Fruit fly (Drosophila melanogaster): ENCODE data around the gene CG16781.

The CG16781 gene

DNA sequence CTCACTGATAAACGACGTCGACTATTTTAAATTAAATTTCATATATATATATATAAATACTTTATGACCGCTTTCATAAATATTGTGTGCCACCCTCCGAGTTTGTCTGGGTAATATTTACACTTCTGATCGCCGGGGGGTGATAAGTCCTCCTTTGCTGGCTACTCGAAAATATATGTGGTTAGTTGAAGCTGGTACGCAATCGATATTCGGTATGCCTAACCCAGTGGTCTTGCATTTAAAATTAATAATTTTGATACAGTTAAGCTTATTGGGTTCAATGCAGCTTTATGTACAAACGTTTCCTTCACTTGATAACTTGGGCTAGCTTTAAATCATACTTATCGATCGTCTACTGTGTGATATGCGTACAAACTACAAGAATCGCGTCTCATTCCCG is 33.9 kb downstream of the CG16781 start (continued):
- TF ChIP-seq CG14014 (GFP tag; IDR thresholded peaks at IDR 0.05) (no peak), gsb (GFP tag; IDR thresholded peaks at IDR 0.05) (no peak), HHEX (GFP tag; optimal IDR thresholded peaks at IDR 0.05) (no peak), Chrac-16 (GFP tag; optimal IDR thresholded peaks at IDR 0.05) (no peak), E2f1 (GFP tag; IDR thresholded peaks at IDR 0.05) (no peak), mirr (GFP tag; optimal IDR thresholded peaks at IDR 0.05) (no peak), grau (tag; optimal IDR thresholded peaks at IDR 0.05) (peak; percentile 38), Vsx1 (GFP tag; optimal IDR thresholded peaks at IDR 0.05) (no peak), tna (GFP tag; IDR thresholded peaks at IDR 0.05; ENCODE audit: partially characterized antibody) (no peak)

dm6 chrX:3427614-3427965 is 36.3 kb downstream of the CG16781 start:
- TF ChIP-seq en (GFP tag; optimal IDR thresholded peaks at IDR 0.05), result peak; percentile 17
- TF ChIP-seq Opbp (GFP tag; IDR thresholded peaks at IDR 0.05; ENCODE audit: partially characterized antibody), result no peak
- no peak for TF ChIP-seq CG4328 (GFP tag; optimal IDR thresholded peaks at IDR 0.05)
- TF ChIP-seq Abd-B (GFP tag; optimal IDR thresholded peaks at IDR 0.05), result peak; percentile 76
- peak; percentile 96 for TF ChIP-seq Ets65A (GFP tag)
- TF ChIP-seq CG9609 (GFP tag; optimal IDR thresholded peaks at IDR 0.05), result peak; percentile 75
- TF ChIP-seq pros (GFP tag; optimal IDR thresholded peaks at IDR 0.05), result no peak
- TF ChIP-seq HmgD (GFP tag; optimal IDR thresholded peaks at IDR 0.05), result peak; percentile 18
- TF ChIP-seq Dip3 (GFP tag; optimal IDR thresholded peaks at IDR 0.05), result peak; percentile 30
- 0 out of 3 replicates have a peak, but pooled peaks have one; percentile 47 for TF ChIP-seq CG7357 (GFP tag; IDR thresholded peaks at IDR 0.05)
- peak; percentile 28 for TF ChIP-seq CG1792 (GFP tag; optimal IDR thresholded peaks at IDR 0.05)
- peak; percentile 53 for TF ChIP-seq Antp (GFP tag; optimal IDR thresholded peaks at IDR 0.05)
- peak; percentile 60 for TF ChIP-seq CG9437 (GFP tag; optimal IDR thresholded peaks at IDR 0.05)
- TF ChIP-seq CG31441 (GFP tag; IDR thresholded peaks at IDR 0.05), result peak; percentile 74
- peak; percentile 82 for TF ChIP-seq row (GFP tag; IDR thresholded peaks at IDR 0.05)
- no peak for TF ChIP-seq D (optimal IDR thresholded peaks at IDR 0.05)
- TF ChIP-seq D (GFP tag; optimal IDR thresholded peaks at IDR 0.05), result peak; percentile 50
- TF ChIP-seq CG7745 (tag; optimal IDR thresholded peaks at IDR 0.05), result peak; percentile 74
- peak; percentile 80 for TF ChIP-seq Oli (tag; optimal IDR thresholded peaks at IDR 0.05)
- TF ChIP-seq crc (GFP tag; optimal IDR thresholded peaks at IDR 0.05), result peak; percentile 45
- TF ChIP-seq CrebB (tag; optimal IDR thresholded peaks at IDR 0.05), result peak; percentile 59
- peak; percentile 67; the same call in 1 of the 2 replicates for TF ChIP-seq CG1024 (GFP tag; IDR thresholded peaks at IDR 0.05)
- peak; percentile 72 for TF ChIP-seq pnt (GFP tag; optimal IDR thresholded peaks at IDR 0.05)
- TF ChIP-seq ham (GFP tag; IDR thresholded peaks at IDR 0.05), result no peak
- TF ChIP-seq Dek (tag; optimal IDR thresholded peaks at IDR 0.05), result peak; percentile 12
- TF ChIP-seq CG6765 (GFP tag; optimal IDR thresholded peaks at IDR 0.05), result no peak
- no peak for TF ChIP-seq sug (tag; optimal IDR thresholded peaks at IDR 0.05)
- TF ChIP-seq jigr1 (GFP tag; IDR thresholded peaks at IDR 0.05), result no peak
- peak; percentile 72 for TF ChIP-seq Camta (GFP tag; optimal IDR thresholded peaks at IDR 0.05)
- peak; percentile 80 for TF ChIP-seq CG15696 (tag; optimal IDR thresholded peaks at IDR 0.05)
- TF ChIP-seq CG13123 (GFP tag; optimal IDR thresholded peaks at IDR 0.05), result peak; percentile 63
- no peak for TF ChIP-seq CG10543 (GFP tag; optimal IDR thresholded peaks at IDR 0.05)
- peak; percentile 93 for TF ChIP-seq CG2712 (tag; optimal IDR thresholded peaks at IDR 0.05)
- TF ChIP-seq tup (GFP tag; optimal IDR thresholded peaks at IDR 0.05), result peak; percentile 28
- TF ChIP-seq CG10431 (GFP tag; optimal IDR thresholded peaks at IDR 0.05), result no peak
- TF ChIP-seq CG10321 (GFP tag; IDR thresholded peaks at IDR 0.05), result peak; percentile 40; the same call in 1 of the 2 replicates
- peak; percentile 8; the same call in 1 of the 2 replicates for TF ChIP-seq Rx (GFP tag; IDR thresholded peaks at IDR 0.05)
- no peak for TF ChIP-seq gt (GFP tag; IDR thresholded peaks at IDR 0.05)
- TF ChIP-seq CG9932 (GFP tag; IDR thresholded peaks at IDR 0.05), result no peak
- TF ChIP-seq Elba2 (GFP tag; optimal IDR thresholded peaks at IDR 0.05), result peak; percentile 92
- TF ChIP-seq ro (GFP tag; IDR thresholded peaks at IDR 0.05), result peak; percentile 42
- TF ChIP-seq CG6791 (GFP tag; IDR thresholded peaks at IDR 0.05; ENCODE audit: partially characterized antibody), result no peak
